Worm (Caenorhabditis elegans): ENCODE data around the gene F53C3.8.

DNA sequence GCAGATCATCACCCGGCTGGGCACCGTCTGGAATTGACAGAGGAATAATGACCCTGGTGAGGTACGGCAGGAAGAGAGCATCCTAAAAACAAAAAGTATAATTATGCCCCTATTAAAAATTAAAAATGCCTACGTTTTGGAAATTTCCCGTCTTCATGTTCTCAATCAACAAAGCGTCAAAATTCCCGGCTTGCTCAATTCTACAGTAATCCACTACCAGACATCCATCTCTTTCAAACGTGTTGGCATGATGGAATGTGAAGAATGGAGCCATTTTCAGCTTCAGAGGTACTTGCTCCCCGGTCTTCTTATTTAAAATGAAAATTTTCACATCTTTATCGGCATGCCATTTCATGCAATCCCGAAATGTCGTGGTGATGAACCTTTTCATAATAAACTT, 18.1 kb downstream of the F53C3.8 start:
- TF ChIP-seq nhr-28 (tag; optimal IDR thresholded peaks at IDR 0.05) (no peak), fkh-10 (GFP tag; optimal IDR thresholded peaks at IDR 0.05) (no peak), eor-1 (tag; optimal IDR thresholded peaks at IDR 0.05) (no peak), unc-62 (GFP tag; optimal IDR thresholded peaks at IDR 0.05) (no peak)

Data from whole organism, L3 larva.